Worm (Caenorhabditis elegans): Measurements from ENCODE around the gene srw-36.

- TF ChIP-seq him-1 (tag; optimal IDR thresholded peaks at IDR 0.05) (no peak), W03F9.2 (tag; optimal IDR thresholded peaks at IDR 0.05) (no peak)
These were observed 40.8 kb downstream of the srw-36 start, which contains the start of gene nhr-112 for ce11 chrV:16723744-16724143.
